Worm (Caenorhabditis elegans) whole organism, late embryonic: ENCODE data around the gene C05B5.8.

Experiments used
- C38D4.7 ChIP-seq: fragments of 200-800 bp; sonication (Bioruptor generic); optimal IDR thresholded peaks from 2 replicates; lab custom pipeline; 2018; ENCODE audit warnings: mild to moderate bottlenecking, missing genetic modification characterization, moderate library complexity, missing compliant biosample characterization
- K02D7.2 ChIP-seq: sonication (generic microtip); optimal IDR thresholded peaks from 2 replicates; lab custom pipeline; 2017; ENCODE audit warnings: mild to moderate bottlenecking, missing genetic modification characterization, missing compliant biosample characterization
- Y22D7AL.16 ChIP-seq: sonication (generic microtip); optimal IDR thresholded peaks from 2 replicates; lab custom pipeline; 2016; ENCODE audit warnings: missing genetic modification characterization, missing compliant biosample characterization
- ahr-1 ChIP-seq: sonication (generic microtip); optimal IDR thresholded peaks from 2 replicates; lab custom pipeline; 2016; ENCODE audit warnings: missing genetic modification characterization, missing compliant biosample characterization
- ama-1 ChIP-seq: fragments of 150-350 bp; optimal IDR thresholded peaks from 2 replicates; lab custom pipeline; 2014
- ceh-14 ChIP-seq: sonication (generic microtip); optimal IDR thresholded peaks from 2 replicates; lab custom pipeline; 2016; ENCODE audit warnings: missing genotype, missing genetic modification characterization, missing compliant biosample characterization
- ceh-19 ChIP-seq: fragments of 200-800 bp; sonication (Bioruptor generic); optimal IDR thresholded peaks from 2 replicates; lab custom pipeline; 2018; ENCODE audit warnings: mild to moderate bottlenecking, missing genetic modification characterization, missing compliant biosample characterization
- ceh-22 ChIP-seq: sonication (generic microtip); optimal IDR thresholded peaks from 2 replicates; lab custom pipeline; 2017; ENCODE audit warnings: missing biosample characterization, missing genetic modification characterization
- ceh-24 ChIP-seq: sonication (generic microtip); optimal IDR thresholded peaks from 2 replicates; lab custom pipeline; 2016; ENCODE audit warnings: mild to moderate bottlenecking, missing genetic modification characterization, missing compliant biosample characterization
- ceh-31 ChIP-seq: sonication (generic microtip); optimal IDR thresholded peaks from 2 replicates; lab custom pipeline; 2016; ENCODE audit warnings: missing genetic modification characterization, missing compliant biosample characterization
- ceh-34 ChIP-seq: sonication (generic microtip); optimal IDR thresholded peaks from 2 replicates; lab custom pipeline; 2016; ENCODE audit warnings: mild to moderate bottlenecking, missing genetic modification characterization, missing compliant biosample characterization
- ceh-45 ChIP-seq: fragments of 200-800 bp; sonication (Bioruptor generic); IDR thresholded peaks from 2 replicates; pipeline ENCODE4 v1.3.6; 2022; ENCODE audit warnings: missing genetic modification reagents, missing genetic modification characterization, missing compliant biosample characterization
- ceh-6 ChIP-seq: fragments of 200-800 bp; sonication (Bioruptor generic); optimal IDR thresholded peaks from 2 replicates; lab custom pipeline; 2018; ENCODE audit warnings: mild to moderate bottlenecking, missing genetic modification characterization, missing compliant biosample characterization
- che-1 ChIP-seq: sonication (generic microtip); optimal IDR thresholded peaks from 2 replicates; lab custom pipeline; 2016; ENCODE audit warnings: mild to moderate bottlenecking, missing genetic modification characterization, missing compliant biosample characterization
- dmd-4 ChIP-seq: sonication (generic microtip); optimal IDR thresholded peaks from 2 replicates; lab custom pipeline; 2016; ENCODE audit warnings: borderline replicate concordance, missing genetic modification characterization, missing compliant biosample characterization
- dve-1 ChIP-seq: sonication (generic microtip); optimal IDR thresholded peaks from 2 replicates; lab custom pipeline; 2017; ENCODE audit warnings: antibody characterized with exemption, mild to moderate bottlenecking, missing genetic modification characterization, missing compliant biosample characterization
- gmeb-2 ChIP-seq: sonication (generic microtip); optimal IDR thresholded peaks from 2 replicates; lab custom pipeline; 2016; ENCODE audit warnings: missing genetic modification characterization, inconsistent platforms, missing compliant biosample characterization
- hlh-13 ChIP-seq: fragments of 200-800 bp; sonication (Bioruptor generic); optimal IDR thresholded peaks from 2 replicates; lab custom pipeline; 2018; ENCODE audit warnings: mild to moderate bottlenecking, missing genetic modification characterization, missing compliant biosample characterization
- lim-6 ChIP-seq: sonication (generic microtip); optimal IDR thresholded peaks from 2 replicates; lab custom pipeline; 2016; ENCODE audit warnings: missing genetic modification characterization, missing compliant biosample characterization
- mec-3 ChIP-seq: sonication (generic microtip); optimal IDR thresholded peaks from 2 replicates; lab custom pipeline; 2016; ENCODE audit warnings: borderline replicate concordance, missing genetic modification characterization, missing compliant biosample characterization
- nfya-1 ChIP-seq: sonication (generic microtip); optimal IDR thresholded peaks from 2 replicates; lab custom pipeline; 2017; ENCODE audit warnings: missing genetic modification characterization, mild to moderate bottlenecking, missing compliant biosample characterization, antibody characterized with exemption, moderate library complexity
- nhr-11 ChIP-seq: fragments of 150-350 bp; optimal IDR thresholded peaks from 2 replicates; lab custom pipeline; 2014; ENCODE audit warnings: missing biosample characterization, missing genetic modification characterization
- nhr-232 ChIP-seq: sonication (generic microtip); optimal IDR thresholded peaks from 2 replicates; lab custom pipeline; 2016; ENCODE audit warnings: missing genetic modification characterization, missing compliant biosample characterization
- odd-2 ChIP-seq: sonication (generic microtip); optimal IDR thresholded peaks from 2 replicates; lab custom pipeline; 2017; ENCODE audit warnings: antibody characterized with exemption, mild to moderate bottlenecking, missing genetic modification characterization, missing compliant biosample characterization
- pag-3 ChIP-seq: sonication (generic microtip); optimal IDR thresholded peaks from 2 replicates; lab custom pipeline; 2016; ENCODE audit warnings: missing compliant biosample characterization, missing genetic modification characterization, borderline replicate concordance
- pha-2 ChIP-seq: sonication (generic microtip); optimal IDR thresholded peaks from 2 replicates; lab custom pipeline; 2017; ENCODE audit warnings: mild to moderate bottlenecking, missing genetic modification characterization, missing compliant biosample characterization
- pha-4 ChIP-seq: fragments of 150-350 bp; optimal IDR thresholded peaks from 2 replicates; lab custom pipeline; 2018; ENCODE audit warnings: missing biosample characterization, missing genetic modification reagents, missing genetic modification characterization
- pqm-1 ChIP-seq: sonication (generic microtip); optimal IDR thresholded peaks from 2 replicates; lab custom pipeline; 2016; ENCODE audit warnings: missing genetic modification characterization, missing compliant biosample characterization
- ref-2 ChIP-seq: sonication (generic microtip); optimal IDR thresholded peaks from 2 replicates; lab custom pipeline; 2016; ENCODE audit warnings: missing genetic modification characterization, missing compliant biosample characterization
- rnt-1 ChIP-seq: sonication (generic microtip); optimal IDR thresholded peaks from 2 replicates; lab custom pipeline; 2016; ENCODE audit warnings: missing genetic modification characterization, missing compliant biosample characterization
- sdc-2 ChIP-seq: sonication (generic microtip); optimal IDR thresholded peaks from 2 replicates; lab custom pipeline; 2016; ENCODE audit warnings: missing genotype, missing genetic modification characterization, missing compliant biosample characterization
- sox-2 ChIP-seq: fragments of 200-800 bp; sonication (Bioruptor generic); IDR thresholded peaks from 2 replicates; pipeline ENCODE4 v1.3.6; 2022; ENCODE audit warnings: missing genetic modification reagents, missing genetic modification characterization, missing compliant biosample characterization
- sox-4 ChIP-seq: sonication (generic microtip); optimal IDR thresholded peaks from 2 replicates; lab custom pipeline; 2017; ENCODE audit warnings: mild to moderate bottlenecking, missing genetic modification characterization, inconsistent platforms, missing compliant biosample characterization
- syd-9 ChIP-seq: sonication (generic microtip); optimal IDR thresholded peaks from 2 replicates; lab custom pipeline; 2016; ENCODE audit warnings: mild to moderate bottlenecking, missing genetic modification characterization, moderate library complexity, missing compliant biosample characterization
- tbx-2 ChIP-seq: sonication (generic microtip); optimal IDR thresholded peaks from 2 replicates; lab custom pipeline; 2016; ENCODE audit warnings: missing genetic modification characterization, missing compliant biosample characterization
- tbx-7 ChIP-seq: sonication (generic microtip); optimal IDR thresholded peaks from 2 replicates; lab custom pipeline; 2016; ENCODE audit warnings: missing genotype, missing genetic modification characterization, missing compliant biosample characterization
- unc-3 ChIP-seq, 2 experiments: fragments of 200-800 bp in 1 of 2; sonication (Bioruptor generic) in 1 of 2; sonication (generic microtip) in 1 of 2; conservative IDR thresholded peaks in 1 of 2; optimal IDR thresholded peaks in 1 of 2; 2 replicates each; pipeline versions ENCODE4 v1.3.6 to Lab custom; 2016 to 2022; ENCODE audit warnings: missing compliant biosample characterization in 2 of 2, missing genetic modification characterization in 2 of 2, missing genetic modification reagents in 1 of 2
- unc-55 ChIP-seq: sonication (generic microtip); optimal IDR thresholded peaks from 2 replicates; lab custom pipeline; 2017; ENCODE audit warnings: missing biosample characterization, missing genetic modification reagents, missing genetic modification characterization
- zip-5 ChIP-seq: sonication (generic microtip); optimal IDR thresholded peaks from 2 replicates; lab custom pipeline; 2016; ENCODE audit warnings: missing genetic modification characterization, missing compliant biosample characterization

The C05B5.8 gene

ce11 chrIII:10004213-10004612 is 2.4 kb downstream of the C05B5.8 start, which contains the start of gene C05B5.11:
C05B5.11 (plus strand) TSS chrIII:10004513.
- TF ChIP-seq tbx-2 (tag; lab: Kevin White, UChicago) (no peak), unc-55 (GFP tag; lab: Kevin White, UChicago) (no peak), zip-5 (no peak)

- TF ChIP-seq ceh-34 (tag; lab: Kevin White, UChicago) (no peak), syd-9 (tag; lab: Kevin White, UChicago) (no peak), rnt-1 (tag; lab: Kevin White, UChicago) (no peak), ref-2 (tag; lab: Kevin White, UChicago) (no peak), nhr-11 (tag; lab: Kevin White, UChicago) (no peak), che-1 (tag; lab: Kevin White, UChicago) (no peak), ceh-31 (tag; lab: Kevin White, UChicago) (no peak), dve-1 (tag; lab: Kevin White, UChicago) (no peak), tbx-2 (tag; lab: Kevin White, UChicago) (no peak), ceh-24 (tag; lab: Kevin White, UChicago) (no peak), lim-6 (tag; lab: Kevin White, UChicago) (no peak), ceh-6 (GFP tag; lab: Kevin White, UChicago) (no peak), tbx-7 (no peak), nhr-232 (no peak)
Observed at ce11 chrIII:10001060-10001459, 5.5 kb downstream of the C05B5.8 start, which contains the start of gene C05B5.5. C05B5.5 (plus strand) TSS chrIII:10001360.

- TF ChIP-seq dmd-4 (tag; lab: Kevin White, UChicago): no peak
- TF ChIP-seq hlh-13 (GFP tag; lab: Kevin White, UChicago): no peak
- TF ChIP-seq sox-4 (tag; lab: Kevin White, UChicago): no peak
- TF ChIP-seq pag-3 (tag; lab: Kevin White, UChicago): no peak
- no peak for TF ChIP-seq ahr-1 (tag; lab: Kevin White, UChicago)
- TF ChIP-seq sdc-2 (tag; lab: Kevin White, UChicago): no peak
- TF ChIP-seq C38D4.7: no peak
- no peak for TF ChIP-seq nfya-1 (tag; lab: Kevin White, UChicago)
- no peak for TF ChIP-seq pha-4 (tag; lab: Kevin White, UChicago)
- TF ChIP-seq odd-2: no peak
- TF ChIP-seq ceh-14 (tag; lab: Kevin White, UChicago): no peak
- TF ChIP-seq che-1 (tag; lab: Kevin White, UChicago): no peak
- TF ChIP-seq, all 69 proteins: peak for 0
Observed at ce11 chrIII:10000428-10000827, 6.2 kb downstream of the C05B5.8 start, which contains the start of gene C05B5.2. C05B5.2 (minus strand) TSS chrIII:10000528.

- TF ChIP-seq gmeb-2 (no peak), pag-3 (tag; lab: Kevin White, UChicago) (no peak), ceh-22 (no peak), sox-4 (tag; lab: Kevin White, UChicago) (no peak), sox-2 (no peak), unc-3 (GFP tag; conservative IDR thresholded peaks at IDR 0.05; lab: Robert Waterston, UW) (no peak), unc-3 (tag; optimal IDR thresholded peaks at IDR 0.05; lab: Kevin White, UChicago) (no peak), unc-55 (GFP tag; lab: Kevin White, UChicago) (no peak), ama-1 (no peak), Y22D7AL.16 (tag; lab: Kevin White, UChicago) (no peak), pqm-1 (tag; lab: Kevin White, UChicago) (no peak), ceh-45 (GFP tag; lab: Robert Waterston, UW) (no peak), K02D7.2 (tag; lab: Kevin White, UChicago) (no peak), mec-3 (tag; lab: Kevin White, UChicago) (no peak), ceh-19 (GFP tag; lab: Kevin White, UChicago) (no peak), pha-2 (tag; lab: Kevin White, UChicago) (no peak), dve-1 (tag; lab: Kevin White, UChicago) (no peak)
- TF ChIP-seq, all 69 proteins: peak for 0
Observed at ce11 chrIII:9999235-9999634, 7.3 kb downstream of the C05B5.8 start, which contains the start of gene C05B5.17. C05B5.17 (minus strand) TSS chrIII:9999335.
